Worm (Caenorhabditis elegans) whole organism, late embryonic: ENCODE results near the gene srbc-48.
"Not testable (repeated sequence)": the region's sequence is repeated elsewhere in the genome, so short reads cannot be mapped to it uniquely, and the experiment has no call there.

Experiments
- F13H6.1 ChIP-seq: sonication (generic microtip); optimal IDR thresholded peaks from 2 replicates; lab custom pipeline; 2016; ENCODE audit warnings: missing genetic modification characterization, missing compliant biosample characterization
- K02D7.2 ChIP-seq: sonication (generic microtip); optimal IDR thresholded peaks from 2 replicates; lab custom pipeline; 2017; ENCODE audit warnings: mild to moderate bottlenecking, missing genetic modification characterization, missing compliant biosample characterization
- T23F11.4 ChIP-seq: fragments of 200-800 bp; sonication (Bioruptor generic); optimal IDR thresholded peaks from 2 replicates; lab custom pipeline; 2018; ENCODE audit warnings: mild to moderate bottlenecking, missing genetic modification characterization, missing compliant biosample characterization
- Y22D7AL.16 ChIP-seq: sonication (generic microtip); optimal IDR thresholded peaks from 2 replicates; lab custom pipeline; 2016; ENCODE audit warnings: missing genetic modification characterization, missing compliant biosample characterization
- ahr-1 ChIP-seq: sonication (generic microtip); optimal IDR thresholded peaks from 2 replicates; lab custom pipeline; 2016; ENCODE audit warnings: missing genetic modification characterization, missing compliant biosample characterization
- ceh-14 ChIP-seq: sonication (generic microtip); optimal IDR thresholded peaks from 2 replicates; lab custom pipeline; 2016; ENCODE audit warnings: missing genotype, missing genetic modification characterization, missing compliant biosample characterization
- ceh-19 ChIP-seq: fragments of 200-800 bp; sonication (Bioruptor generic); optimal IDR thresholded peaks from 2 replicates; lab custom pipeline; 2018; ENCODE audit warnings: mild to moderate bottlenecking, missing genetic modification characterization, missing compliant biosample characterization
- ceh-24 ChIP-seq: sonication (generic microtip); optimal IDR thresholded peaks from 2 replicates; lab custom pipeline; 2016; ENCODE audit warnings: mild to moderate bottlenecking, missing genetic modification characterization, missing compliant biosample characterization
- ceh-31 ChIP-seq: sonication (generic microtip); optimal IDR thresholded peaks from 2 replicates; lab custom pipeline; 2016; ENCODE audit warnings: missing genetic modification characterization, missing compliant biosample characterization
- ceh-45 ChIP-seq: fragments of 200-800 bp; sonication (Bioruptor generic); IDR thresholded peaks from 2 replicates; pipeline ENCODE4 v1.3.6; 2022; ENCODE audit warnings: missing genetic modification reagents, missing genetic modification characterization, missing compliant biosample characterization
- ceh-6 ChIP-seq: fragments of 200-800 bp; sonication (Bioruptor generic); optimal IDR thresholded peaks from 2 replicates; lab custom pipeline; 2018; ENCODE audit warnings: mild to moderate bottlenecking, missing genetic modification characterization, missing compliant biosample characterization
- che-1 ChIP-seq: sonication (generic microtip); optimal IDR thresholded peaks from 2 replicates; lab custom pipeline; 2016; ENCODE audit warnings: mild to moderate bottlenecking, missing genetic modification characterization, missing compliant biosample characterization
- dmd-4 ChIP-seq: sonication (generic microtip); optimal IDR thresholded peaks from 2 replicates; lab custom pipeline; 2016; ENCODE audit warnings: borderline replicate concordance, missing genetic modification characterization, missing compliant biosample characterization
- dve-1 ChIP-seq: sonication (generic microtip); optimal IDR thresholded peaks from 2 replicates; lab custom pipeline; 2017; ENCODE audit warnings: antibody characterized with exemption, mild to moderate bottlenecking, missing genetic modification characterization, missing compliant biosample characterization
- ets-4 ChIP-seq: sonication (generic microtip); optimal IDR thresholded peaks from 2 replicates; lab custom pipeline; 2016; ENCODE audit warnings: missing genetic modification characterization, missing compliant biosample characterization
- fax-1 ChIP-seq: sonication (generic microtip); optimal IDR thresholded peaks from 2 replicates; lab custom pipeline; 2016; ENCODE audit warnings: missing genotype, missing genetic modification characterization, missing compliant biosample characterization
- fkh-10 ChIP-seq: fragments of 150-350 bp; optimal IDR thresholded peaks from 2 replicates; lab custom pipeline; 2014; ENCODE audit warnings: missing biosample characterization, missing genetic modification reagents, missing genetic modification characterization
- gmeb-2 ChIP-seq: sonication (generic microtip); optimal IDR thresholded peaks from 2 replicates; lab custom pipeline; 2016; ENCODE audit warnings: missing genetic modification characterization, inconsistent platforms, missing compliant biosample characterization
- hlh-13 ChIP-seq: fragments of 200-800 bp; sonication (Bioruptor generic); optimal IDR thresholded peaks from 2 replicates; lab custom pipeline; 2018; ENCODE audit warnings: mild to moderate bottlenecking, missing genetic modification characterization, missing compliant biosample characterization
- hlh-30 ChIP-seq: sonication (generic microtip); optimal IDR thresholded peaks from 2 replicates; lab custom pipeline; 2017; ENCODE audit warnings: antibody characterized with exemption, missing genetic modification characterization, missing compliant biosample characterization; ENCODE audit not compliant: insufficient read depth
- hlh-8 ChIP-seq: sonication (generic microtip); optimal IDR thresholded peaks from 2 replicates; lab custom pipeline; 2016; ENCODE audit warnings: missing genotype, missing genetic modification characterization, missing compliant biosample characterization
- madf-2 ChIP-seq: sonication (generic microtip); optimal IDR thresholded peaks from 2 replicates; lab custom pipeline; 2017; ENCODE audit warnings: missing genetic modification characterization, missing compliant biosample characterization
- nfya-1 ChIP-seq: sonication (generic microtip); optimal IDR thresholded peaks from 2 replicates; lab custom pipeline; 2017; ENCODE audit warnings: missing genetic modification characterization, mild to moderate bottlenecking, missing compliant biosample characterization, antibody characterized with exemption, moderate library complexity
- pha-2 ChIP-seq: sonication (generic microtip); optimal IDR thresholded peaks from 2 replicates; lab custom pipeline; 2017; ENCODE audit warnings: mild to moderate bottlenecking, missing genetic modification characterization, missing compliant biosample characterization
- pha-4 ChIP-seq: fragments of 150-350 bp; optimal IDR thresholded peaks from 2 replicates; lab custom pipeline; 2018; ENCODE audit warnings: missing biosample characterization, missing genetic modification reagents, missing genetic modification characterization
- pqm-1 ChIP-seq: sonication (generic microtip); optimal IDR thresholded peaks from 2 replicates; lab custom pipeline; 2016; ENCODE audit warnings: missing genetic modification characterization, missing compliant biosample characterization
- ref-2 ChIP-seq: sonication (generic microtip); optimal IDR thresholded peaks from 2 replicates; lab custom pipeline; 2016; ENCODE audit warnings: missing genetic modification characterization, missing compliant biosample characterization
- rnt-1 ChIP-seq: sonication (generic microtip); optimal IDR thresholded peaks from 2 replicates; lab custom pipeline; 2016; ENCODE audit warnings: missing genetic modification characterization, missing compliant biosample characterization
- sdc-2 ChIP-seq: sonication (generic microtip); optimal IDR thresholded peaks from 2 replicates; lab custom pipeline; 2016; ENCODE audit warnings: missing genotype, missing genetic modification characterization, missing compliant biosample characterization
- sox-2 ChIP-seq: fragments of 200-800 bp; sonication (Bioruptor generic); IDR thresholded peaks from 2 replicates; pipeline ENCODE4 v1.3.6; 2022; ENCODE audit warnings: missing genetic modification reagents, missing genetic modification characterization, missing compliant biosample characterization
- unc-86 ChIP-seq: sonication (generic microtip); optimal IDR thresholded peaks from 2 replicates; lab custom pipeline; 2016; ENCODE audit warnings: missing genetic modification characterization, missing compliant biosample characterization
- zip-5 ChIP-seq: sonication (generic microtip); optimal IDR thresholded peaks from 2 replicates; lab custom pipeline; 2016; ENCODE audit warnings: missing genetic modification characterization, missing compliant biosample characterization

srbc-48 gene

ce11 chrV:15831586-15831985 lies 11.5 kb downstream of the srbc-48 start, which contains the start of gene srbc-56:
TSS of gene srbc-56 (minus strand) at chrV:15831686.
- no peak for TF ChIP-seq K02D7.2 (tag; lab: Kevin White, UChicago)
- no peak for TF ChIP-seq Y22D7AL.16
- no peak for TF ChIP-seq ceh-24 (tag; lab: Kevin White, UChicago)
- TF ChIP-seq pqm-1 (tag; lab: Kevin White, UChicago) = no peak
- TF ChIP-seq, all 69 proteins: peak for 0

ce11 chrV:15833622-15834021 lies 13.5 kb downstream of the srbc-48 start, which contains the start of gene srbc-54:
TSS of gene srbc-54 (minus strand) at chrV:15833722.
- TF ChIP-seq ceh-6 (GFP tag; lab: Kevin White, UChicago) = no peak
- no peak for TF ChIP-seq ets-4 (tag; lab: Kevin White, UChicago)

ce11 chrV:15841095-15841494 lies 21.0 kb downstream of the srbc-48 start, which contains the start of gene srh-149:
TSS of gene srh-149 (minus strand) at chrV:15841195.
- TF ChIP-seq ceh-19 (GFP tag; lab: Kevin White, UChicago) (no peak), fax-1 (tag; lab: Kevin White, UChicago) (no peak), madf-2 (tag; lab: Kevin White, UChicago) (no peak), F13H6.1 (tag; lab: Kevin White, UChicago) (no peak), ceh-14 (tag; lab: Kevin White, UChicago) (no peak), hlh-13 (GFP tag; lab: Kevin White, UChicago) (no peak), pha-2 (tag; lab: Kevin White, UChicago) (no peak), ceh-24 (tag; lab: Kevin White, UChicago) (no peak), hlh-30 (tag; lab: Kevin White, UChicago) (no peak)

ce11 chrV:15850276-15850811 lies 30.3 kb downstream of the srbc-48 start, which contains the start of gene srh-147:
TSS of gene srh-147 (minus strand) at chrV:15850326.
- TF ChIP-seq pha-4 (tag; lab: Kevin White, UChicago); rnt-1 (tag; lab: Kevin White, UChicago); ceh-45 (GFP tag; lab: Robert Waterston, UW): not testable (repeated sequence)
- TF ChIP-seq, all 69 proteins: peak for 0; not testable (repeated sequence) for 69

- TF ChIP-seq unc-86 (tag; lab: Kevin White, UChicago) (no peak), fkh-10 (GFP tag; lab: Kevin White, UChicago) (no peak), gmeb-2 (tag; lab: Kevin White, UChicago) (no peak), che-1 (no peak), sox-2 (GFP tag; lab: Robert Waterston, UW) (no peak), hlh-8 (tag; lab: Kevin White, UChicago) (no peak), pha-2 (tag; lab: Kevin White, UChicago) (no peak), K02D7.2 (tag; lab: Kevin White, UChicago) (no peak), ceh-31 (tag; lab: Kevin White, UChicago) (no peak), zip-5 (no peak), ref-2 (tag; lab: Kevin White, UChicago) (no peak), madf-2 (tag; lab: Kevin White, UChicago) (no peak), ahr-1 (tag; lab: Kevin White, UChicago) (no peak), T23F11.4 (GFP tag; lab: Kevin White, UChicago) (no peak), ceh-6 (GFP tag; lab: Kevin White, UChicago) (no peak)
- TF ChIP-seq, all 69 proteins: peak for 0
These were observed 38.2 kb downstream of the srbc-48 start, which contains the start of gene srh-148 for ce11 chrV:15858292-15858691. TSS of gene srh-148 (minus strand) at chrV:15858392.

- TF ChIP-seq pqm-1 (tag; lab: Kevin White, UChicago) (no peak), dmd-4 (tag; lab: Kevin White, UChicago) (no peak), pha-4 (tag; lab: Kevin White, UChicago) (no peak), sdc-2 (tag; lab: Kevin White, UChicago) (no peak), ceh-14 (tag; lab: Kevin White, UChicago) (no peak), ceh-19 (GFP tag; lab: Kevin White, UChicago) (no peak), ceh-6 (GFP tag; lab: Kevin White, UChicago) (no peak), che-1 (no peak), nfya-1 (tag; lab: Kevin White, UChicago) (no peak), ceh-31 (tag; lab: Kevin White, UChicago) (no peak), dve-1 (no peak)
These were observed 42.5 kb downstream of the srbc-48 start, which contains the start of gene srz-12 for ce11 chrV:15862599-15862998. TSS of gene srz-12 (minus strand) at chrV:15862699.
